Fruit fly (Drosophila melanogaster) whole organism, prepupa: ENCODE results near the gene yellow-k.

Source experiments
- Blimp-1 ChIP-seq: fragments of 200-800 bp; sonication (Bioruptor generic); optimal IDR thresholded peaks from 3 replicates; lab custom pipeline; 2017; ENCODE audit warnings: missing biosample characterization, missing genetic modification characterization, mild to moderate bottlenecking, moderate library complexity, missing genetic modification reagents
- CG10669 ChIP-seq: fragments of 200-800 bp; sonication (Bioruptor generic); optimal IDR thresholded peaks from 3 replicates; lab custom pipeline; 2018; ENCODE audit warnings: missing biosample characterization, mild to moderate bottlenecking, missing genetic modification characterization, moderate library complexity
- CG11294 ChIP-seq: fragments of 200-800 bp; sonication (Bioruptor generic); IDR thresholded peaks from 2 replicates; pipeline ENCODE4 v1.3.6; 2022; ENCODE audit warnings: missing biosample characterization, missing genetic modification characterization
- CG11902 ChIP-seq: fragments of 200-800 bp; sonication (Bioruptor generic); optimal IDR thresholded peaks from 3 replicates; lab custom pipeline; 2016; ENCODE audit warnings: missing biosample characterization, missing genetic modification characterization
- CG15336 ChIP-seq: fragments of 200-800 bp; sonication (Bioruptor generic); IDR thresholded peaks from 2 replicates; pipeline ENCODE4 v1.3.6; 2022; ENCODE audit warnings: missing biosample characterization, missing genetic modification characterization
- CG1621 ChIP-seq: fragments of 200-800 bp; sonication (Bioruptor generic); optimal IDR thresholded peaks from 3 replicates; lab custom pipeline; 2018; ENCODE audit warnings: missing biosample characterization, mild to moderate bottlenecking, missing genetic modification characterization
- CG34406 ChIP-seq: fragments of 200-800 bp; sonication (Bioruptor generic); optimal IDR thresholded peaks from 3 replicates; lab custom pipeline; 2016; ENCODE audit warnings: missing biosample characterization, missing genetic modification characterization
- CG6163 ChIP-seq: fragments of 200-800 bp; sonication (Bioruptor generic); IDR thresholded peaks from 3 replicates; pipeline ENCODE4 v1.3.6; 2022; ENCODE audit warnings: missing biosample characterization, missing genetic modification characterization
- CG6792 ChIP-seq: fragments of 200-800 bp; sonication (Bioruptor generic); optimal IDR thresholded peaks from 3 replicates; lab custom pipeline; 2016; ENCODE audit warnings: missing biosample characterization, missing genetic modification characterization
- CG6808 ChIP-seq: fragments of 200-800 bp; sonication (Bioruptor generic); optimal IDR thresholded peaks from 3 replicates; lab custom pipeline; 2017; ENCODE audit warnings: missing biosample characterization, missing genetic modification characterization, mild to moderate bottlenecking, moderate library complexity, missing genetic modification reagents
- CG6854 ChIP-seq: fragments of 200-800 bp; sonication (Bioruptor generic); optimal IDR thresholded peaks from 2 replicates; lab custom pipeline; 2017; ENCODE audit warnings: missing biosample characterization, mild to moderate bottlenecking, missing genetic modification characterization
- CG8119 ChIP-seq: fragments of 200-800 bp; sonication (Bioruptor generic); IDR thresholded peaks from 3 replicates; pipeline ENCODE4 v1.3.6; 2022; ENCODE audit warnings: missing biosample characterization, missing genetic modification characterization
- CG8632 ChIP-seq: fragments of 200-800 bp; sonication (Bioruptor generic); optimal IDR thresholded peaks from 3 replicates; lab custom pipeline; 2016; ENCODE audit warnings: missing biosample characterization, missing genetic modification characterization
- CG9139 ChIP-seq: fragments of 200-800 bp; sonication (Bioruptor generic); optimal IDR thresholded peaks from 3 replicates; lab custom pipeline; 2017; ENCODE audit warnings: missing biosample characterization, mild to moderate bottlenecking, missing genetic modification characterization
- Eip78C ChIP-seq: fragments of 200-800 bp; sonication (Bioruptor generic); peaks from one replicate; lab custom pipeline; 2016; ENCODE audit warnings: missing biosample characterization, missing genetic modification characterization
- Eip93F ChIP-seq: fragments of 200-800 bp; sonication (Bioruptor generic); optimal IDR thresholded peaks from 2 replicates; lab custom pipeline; 2016; ENCODE audit warnings: missing biosample characterization, mild to moderate bottlenecking, missing genetic modification characterization
- Ets96B ChIP-seq: fragments of 200-800 bp; optimal IDR thresholded peaks from 2 replicates; lab custom pipeline; 2019; ENCODE audit warnings: missing biosample characterization, mild to moderate bottlenecking, missing genetic modification characterization, moderate library complexity
- Hr38 ChIP-seq: sonication (Bioruptor generic); optimal IDR thresholded peaks from 2 replicates; lab custom pipeline; 2016; ENCODE audit warnings: missing biosample characterization, missing genetic modification characterization
- Hr4 ChIP-seq: fragments of 200-800 bp; sonication (Bioruptor generic); optimal IDR thresholded peaks from 3 replicates; lab custom pipeline; 2016; ENCODE audit warnings: missing biosample characterization, missing genetic modification characterization
- OdsH ChIP-seq: fragments of 200-800 bp; sonication (Bioruptor generic); optimal IDR thresholded peaks from 3 replicates; lab custom pipeline; 2016; ENCODE audit warnings: missing biosample characterization, missing genetic modification characterization
- Smox ChIP-seq: fragments of 200-800 bp; sonication (Bioruptor generic); optimal IDR thresholded peaks from 3 replicates; lab custom pipeline; 2016; ENCODE audit warnings: missing biosample characterization, missing genetic modification characterization
- Sox102F ChIP-seq: fragments of 200-800 bp; sonication (Bioruptor generic); optimal IDR thresholded peaks from 2 replicates; lab custom pipeline; 2016; ENCODE audit warnings: missing biosample characterization, mild to moderate bottlenecking, missing genetic modification characterization
- Sox14 ChIP-seq: fragments of 200-800 bp; sonication (Bioruptor generic); optimal IDR thresholded peaks from 3 replicates; lab custom pipeline; 2016; ENCODE audit warnings: missing biosample characterization, missing genetic modification characterization
- achi ChIP-seq: fragments of 200-800 bp; sonication (Bioruptor generic); optimal IDR thresholded peaks from 3 replicates; lab custom pipeline; 2016; ENCODE audit warnings: missing biosample characterization, missing genetic modification characterization
- cyc ChIP-seq: fragments of 200-800 bp; sonication (Bioruptor generic); optimal IDR thresholded peaks from 3 replicates; lab custom pipeline; 2016; ENCODE audit warnings: missing biosample characterization, missing genetic modification characterization
- dsx ChIP-seq: fragments of 200-800 bp; optimal IDR thresholded peaks from 3 replicates; lab custom pipeline; 2019; ENCODE audit warnings: missing biosample characterization, mild to moderate bottlenecking, missing genetic modification characterization, moderate library complexity; ENCODE audit not compliant: poor library complexity, severe bottlenecking
- eg ChIP-seq: fragments of 200-800 bp; sonication (Bioruptor generic); IDR thresholded peaks from 3 replicates; pipeline ENCODE4 v1.3.6; 2022; ENCODE audit warnings: missing biosample characterization, missing genetic modification characterization
- esn ChIP-seq: fragments of 200-800 bp; sonication (Bioruptor generic); optimal IDR thresholded peaks from 2 replicates; lab custom pipeline; 2016; ENCODE audit warnings: missing biosample characterization, mild to moderate bottlenecking, missing genetic modification characterization, moderate library complexity
- fd59A ChIP-seq: fragments of 200-800 bp; sonication (Bioruptor generic); optimal IDR thresholded peaks from 2 replicates; lab custom pipeline; 2017; ENCODE audit warnings: missing biosample characterization, mild to moderate bottlenecking, missing genetic modification characterization, missing genetic modification reagents
- fkh ChIP-seq: fragments of 200-800 bp; sonication (Bioruptor generic); optimal IDR thresholded peaks from 3 replicates; lab custom pipeline; 2017; ENCODE audit warnings: missing biosample characterization, mild to moderate bottlenecking, missing genetic modification characterization, moderate library complexity
- lz ChIP-seq: fragments of 200-800 bp; sonication (Bioruptor generic); optimal IDR thresholded peaks from 3 replicates; lab custom pipeline; 2016; ENCODE audit warnings: missing biosample characterization, missing genetic modification characterization
- net ChIP-seq: fragments of 200-800 bp; sonication (Bioruptor generic); optimal IDR thresholded peaks from 3 replicates; lab custom pipeline; 2016; ENCODE audit warnings: missing biosample characterization, missing genetic modification characterization
- pdm3 ChIP-seq: fragments of 200-800 bp; sonication (Bioruptor generic); optimal IDR thresholded peaks from 3 replicates; lab custom pipeline; 2016; ENCODE audit warnings: missing biosample characterization, missing genetic modification characterization
- spab ChIP-seq: fragments of 200-800 bp; sonication (Bioruptor generic); optimal IDR thresholded peaks from 2 replicates; lab custom pipeline; 2017; ENCODE audit warnings: missing biosample characterization, mild to moderate bottlenecking, missing genetic modification characterization, missing genetic modification reagents
- ss ChIP-seq, 2 experiments: fragments of 200-800 bp; sonication (Bioruptor generic); optimal IDR thresholded peaks; 2 replicates in 1 of 2; 3 replicates in 1 of 2; lab custom pipeline; 2017 to 2018; ENCODE audit warnings: mild to moderate bottlenecking in 2 of 2, missing biosample characterization in 2 of 2, missing genetic modification characterization in 2 of 2, moderate library complexity in 1 of 2

The yellow-k gene

dm6 chr3L:15534274-15535227 lies 14.1 kb downstream of the yellow-k start (continued):
- TF ChIP-seq Hr38 (GFP tag; lab: Kevin White, UChicago) (no peak), CG6854 (GFP tag; lab: Kevin White, UChicago) (no peak), CG6792 (GFP tag; lab: Kevin White, UChicago) (peak; percentile 71), cyc (GFP tag; lab: Kevin White, UChicago) (peak; percentile 77), CG11294 (GFP tag; lab: Robert Waterston, UW) (peak; percentile 37; the same call in 1 of the 2 replicates), lz (GFP tag; lab: Kevin White, UChicago) (peak; percentile 79), Sox102F (peak; percentile 69), CG8119 (GFP tag; lab: Robert Waterston, UW) (0 out of 3 replicates have a peak, but pooled peaks have one; percentile 37), CG9139 (GFP tag; lab: Kevin White, UChicago) (peak; percentile 51), spab (GFP tag; lab: Kevin White, UChicago) (peak; percentile 70), net (GFP tag; lab: Kevin White, UChicago) (peak; percentile 79), fkh (GFP tag; lab: Kevin White, UChicago) (peak; percentile 23), pdm3 (GFP tag; lab: Kevin White, UChicago) (peak; percentile 79), OdsH (GFP tag; lab: Kevin White, UChicago) (peak; percentile 81), fd59A (GFP tag; lab: Kevin White, UChicago) (peak; percentile 82), Ets96B (tag; lab: Kevin White, UChicago) (peak; percentile 62), Smox (peak; percentile 80), CG11902 (peak; percentile 32), CG15336 (GFP tag; lab: Robert Waterston, UW) (peak; percentile 28; the same call in 1 of the 2 replicates), CG1621 (peak; percentile 64), esn (GFP tag; lab: Kevin White, UChicago) (peak; percentile 87), Sox14 (GFP tag; lab: Kevin White, UChicago) (peak; percentile 77)

dm6 chr3L:15535228-15535598 lies 14.8 kb downstream of the yellow-k start, which contains the start of gene CrebA:
Gene CrebA, plus strand, starts transcription at chr3L:15535395.
- TF ChIP-seq CG6163 (GFP tag; lab: Robert Waterston, UW) (peak; percentile 18; the same call in 1 of the 3 replicates), CG8632 (GFP tag; lab: Kevin White, UChicago) (no peak), eg (GFP tag; lab: Robert Waterston, UW) (peak; percentile 13; the same call in 2 of the 3 replicates), CG1621 (peak; percentile 17), fd59A (GFP tag; lab: Kevin White, UChicago) (no peak)

dm6 chr3L:15535800-15536225 lies 15.4 kb downstream of the yellow-k start:
- TF ChIP-seq dsx, result peak; percentile 83
- TF ChIP-seq Hr4 (GFP tag; lab: Kevin White, UChicago), result no peak
- peak; percentile 29 for TF ChIP-seq Eip78C
- TF ChIP-seq Blimp-1 (GFP tag; lab: Kevin White, UChicago), result peak; percentile 8
- no peak for TF ChIP-seq achi (GFP tag; lab: Kevin White, UChicago)
- no peak for TF ChIP-seq CG10669
- TF ChIP-seq CG6808 (GFP tag; lab: Kevin White, UChicago), result peak; percentile 25
- TF ChIP-seq CG6792 (GFP tag; lab: Kevin White, UChicago), result no peak
- no peak for TF ChIP-seq CG34406 (GFP tag; lab: Kevin White, UChicago)
- TF ChIP-seq ss (GFP tag; optimal IDR thresholded peaks at IDR 0.05; lab: Kevin White, UChicago), result peak in 1 of 2 experiments; percentile 49
- TF ChIP-seq CG6163 (GFP tag; lab: Robert Waterston, UW), result peak; percentile 7; the same call in 1 of the 3 replicates
- TF ChIP-seq CG1621, result peak; percentile 3
- 0 out of 3 replicates have a peak, but pooled peaks have one; percentile 18 for TF ChIP-seq CG8119 (GFP tag; lab: Robert Waterston, UW)
- TF ChIP-seq eg (GFP tag; lab: Robert Waterston, UW), result 0 out of 3 replicates have a peak, but pooled peaks have one; percentile 8
- TF ChIP-seq Sox14 (GFP tag; lab: Kevin White, UChicago), result no peak
- peak; percentile 23 for TF ChIP-seq Eip93F
